Worm (Caenorhabditis elegans): ENCODE results near the gene flp-4.

Gene flp-4

ce11 chrII:10035425-10035824 is 13.2 kb upstream of the flp-4 start:
- no peak for TF ChIP-seq flt-1 (GFP tag; IDR thresholded peaks at IDR 0.05)
- TF ChIP-seq cog-1 (tag; optimal IDR thresholded peaks at IDR 0.05) = no peak
- no peak for TF ChIP-seq ref-1 (GFP tag; conservative IDR thresholded peaks at IDR 0.05)
- no peak for TF ChIP-seq ztf-23 (GFP tag; IDR thresholded peaks at IDR 0.05)
- TF ChIP-seq klf-2 (GFP tag; conservative IDR thresholded peaks at IDR 0.05) = no peak
- no peak for TF ChIP-seq med-1 (GFP tag; optimal IDR thresholded peaks at IDR 0.05; ENCODE audit: insufficient read depth)
- no peak for TF ChIP-seq tab-1 (GFP tag; IDR thresholded peaks at IDR 0.05)
- no peak for TF ChIP-seq ztf-29 (GFP tag; IDR thresholded peaks at IDR 0.05)
- TF ChIP-seq T22C8.4 (GFP tag; IDR thresholded peaks at IDR 0.05) = no peak

ce11 chrII:10039799-10040198 is 8.9 kb upstream of the flp-4 start, which contains the start of gene let-268:
TSS of gene let-268 (minus strand) at chrII:10039980.
- no peak for TF ChIP-seq flt-1 (GFP tag; IDR thresholded peaks at IDR 0.05)
- TF ChIP-seq klf-2 (GFP tag; conservative IDR thresholded peaks at IDR 0.05) = no peak
- no peak for TF ChIP-seq ztf-23 (GFP tag; IDR thresholded peaks at IDR 0.05)
- no peak for TF ChIP-seq ref-1 (GFP tag; conservative IDR thresholded peaks at IDR 0.05)

DNA sequence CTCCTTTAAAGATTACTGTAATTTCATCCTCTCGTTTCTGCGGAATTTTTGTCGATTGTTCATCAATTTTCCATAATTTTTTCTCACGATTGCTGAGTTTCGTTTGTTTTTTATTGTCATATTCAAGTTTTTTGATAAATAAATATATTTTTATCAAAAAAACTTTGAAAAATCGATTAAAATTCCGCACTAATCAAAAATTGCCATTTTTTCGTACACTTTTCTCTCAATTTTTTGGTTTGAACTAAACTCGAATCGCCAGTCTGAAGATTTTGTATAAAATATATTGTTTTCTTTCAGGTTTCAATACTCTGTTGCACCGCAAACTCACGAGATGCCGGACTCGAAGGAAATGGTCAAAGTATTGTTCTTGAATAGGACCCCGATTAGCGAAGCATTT is 7.8 kb upstream of the flp-4 start, which contains the start of gene ogr-2:
TSS of gene ogr-2 (plus strand) at position 301 of the 400 bp plus-strand sequence.
- TF ChIP-seq tab-1 (GFP tag; IDR thresholded peaks at IDR 0.05) (no peak), klf-2 (GFP tag; conservative IDR thresholded peaks at IDR 0.05) (no peak), ztf-23 (GFP tag; IDR thresholded peaks at IDR 0.05) (no peak), cog-1 (tag; optimal IDR thresholded peaks at IDR 0.05) (no peak), flt-1 (GFP tag; IDR thresholded peaks at IDR 0.05) (no peak), ztf-29 (GFP tag; IDR thresholded peaks at IDR 0.05) (no peak), ref-1 (GFP tag; conservative IDR thresholded peaks at IDR 0.05) (no peak), T22C8.4 (GFP tag; IDR thresholded peaks at IDR 0.05) (no peak), med-1 (GFP tag; optimal IDR thresholded peaks at IDR 0.05; ENCODE audit: insufficient read depth) (no peak)

ce11 chrII:10044961-10045360 is 3.7 kb upstream of the flp-4 start, which contains the start of the genes F52H3.11 and bath-38:
TSS of gene F52H3.11 (minus strand) at chrII:10045163.
TSS of gene bath-38 (minus strand) at chrII:10045270.
- TF ChIP-seq ztf-29 (GFP tag; IDR thresholded peaks at IDR 0.05) = no peak
- no peak for TF ChIP-seq flt-1 (GFP tag; IDR thresholded peaks at IDR 0.05)
- TF ChIP-seq cog-1 (tag; optimal IDR thresholded peaks at IDR 0.05) = no peak
- no peak for TF ChIP-seq med-1 (GFP tag; optimal IDR thresholded peaks at IDR 0.05; ENCODE audit: insufficient read depth)
- TF ChIP-seq tab-1 (GFP tag; IDR thresholded peaks at IDR 0.05) = no peak
- no peak for TF ChIP-seq ztf-23 (GFP tag; IDR thresholded peaks at IDR 0.05)
- TF ChIP-seq ref-1 (GFP tag; conservative IDR thresholded peaks at IDR 0.05) = no peak
- TF ChIP-seq T22C8.4 (GFP tag; IDR thresholded peaks at IDR 0.05) = no peak
- TF ChIP-seq klf-2 (GFP tag; conservative IDR thresholded peaks at IDR 0.05) = no peak

ce11 chrII:10045670-10046069 is 3.0 kb upstream of the flp-4 start:
- TF ChIP-seq tab-1 (GFP tag; IDR thresholded peaks at IDR 0.05) = no peak
- TF ChIP-seq klf-2 (GFP tag; conservative IDR thresholded peaks at IDR 0.05) = no peak
- no peak for TF ChIP-seq ztf-29 (GFP tag; IDR thresholded peaks at IDR 0.05)
- no peak for TF ChIP-seq cog-1 (tag; optimal IDR thresholded peaks at IDR 0.05)
- TF ChIP-seq T22C8.4 (GFP tag; IDR thresholded peaks at IDR 0.05) = no peak
- TF ChIP-seq ref-1 (GFP tag; conservative IDR thresholded peaks at IDR 0.05) = no peak
- TF ChIP-seq flt-1 (GFP tag; IDR thresholded peaks at IDR 0.05) = no peak

DNA sequence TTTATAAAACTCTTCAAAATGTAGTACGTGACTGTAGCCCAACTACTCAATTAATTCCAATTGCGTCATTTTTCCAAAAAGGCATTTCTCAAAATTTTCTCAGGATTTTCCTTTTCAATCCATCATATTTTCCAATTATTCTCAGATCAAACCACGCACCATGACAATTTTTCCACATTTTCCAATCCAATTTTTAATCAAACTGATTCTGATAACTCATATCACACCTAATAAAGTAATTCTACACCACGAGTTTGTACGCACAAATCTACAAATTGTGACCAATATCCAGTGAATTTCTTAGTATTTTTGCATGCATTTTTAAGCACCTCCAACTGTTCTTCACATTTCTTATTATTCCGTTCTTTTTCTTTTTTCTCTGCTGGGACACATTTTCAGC is 2.8 kb downstream of the flp-4 start:
- TF ChIP-seq ref-1 (GFP tag; conservative IDR thresholded peaks at IDR 0.05) = no peak
- no peak for TF ChIP-seq klf-2 (GFP tag; conservative IDR thresholded peaks at IDR 0.05)
- no peak for TF ChIP-seq flt-1 (GFP tag; IDR thresholded peaks at IDR 0.05)
- TF ChIP-seq T22C8.4 (GFP tag; IDR thresholded peaks at IDR 0.05) = no peak
- TF ChIP-seq tab-1 (GFP tag; IDR thresholded peaks at IDR 0.05) = no peak
- TF ChIP-seq cog-1 (tag; optimal IDR thresholded peaks at IDR 0.05) = no peak
- no peak for TF ChIP-seq ztf-29 (GFP tag; IDR thresholded peaks at IDR 0.05)
- TF ChIP-seq ztf-23 (GFP tag; IDR thresholded peaks at IDR 0.05) = no peak
- TF ChIP-seq med-1 (GFP tag; optimal IDR thresholded peaks at IDR 0.05; ENCODE audit: insufficient read depth) = no peak

DNA sequence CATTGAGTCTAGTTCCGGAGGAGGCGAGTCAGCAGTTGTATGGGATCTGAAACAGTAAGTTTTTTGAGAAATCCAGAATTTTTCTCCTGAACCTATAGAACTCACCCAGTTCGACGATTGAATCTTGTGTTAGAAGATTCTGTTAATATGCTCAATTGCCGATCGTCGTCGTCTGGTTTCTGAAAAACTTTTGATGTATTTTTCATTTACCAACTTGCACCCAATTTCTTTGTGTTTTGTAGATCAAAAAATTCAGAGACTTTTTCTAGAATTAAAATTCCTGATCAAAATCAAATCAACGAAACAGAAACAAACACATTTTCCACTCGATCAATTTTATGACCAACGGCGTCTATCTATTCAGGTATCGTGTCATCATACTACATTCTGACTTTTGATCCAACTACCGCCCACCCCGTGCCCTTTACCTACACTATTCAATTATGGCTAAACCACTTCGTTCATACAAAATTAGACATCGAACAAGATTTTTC is 7.9 kb downstream of the flp-4 start, which contains the start of gene C18D1.2:
TSS of gene C18D1.2 (plus strand) at position 444 of the 494 bp plus-strand sequence.
- TF ChIP-seq T22C8.4 (GFP tag; IDR thresholded peaks at IDR 0.05) (no peak), flt-1 (GFP tag; IDR thresholded peaks at IDR 0.05) (no peak), tab-1 (GFP tag; IDR thresholded peaks at IDR 0.05) (no peak), ztf-29 (GFP tag; IDR thresholded peaks at IDR 0.05) (no peak), med-1 (GFP tag; optimal IDR thresholded peaks at IDR 0.05; ENCODE audit: insufficient read depth) (no peak), klf-2 (GFP tag; conservative IDR thresholded peaks at IDR 0.05) (no peak), cog-1 (tag; optimal IDR thresholded peaks at IDR 0.05) (no peak), ref-1 (GFP tag; conservative IDR thresholded peaks at IDR 0.05) (no peak), ztf-23 (GFP tag; IDR thresholded peaks at IDR 0.05) (no peak)

DNA sequence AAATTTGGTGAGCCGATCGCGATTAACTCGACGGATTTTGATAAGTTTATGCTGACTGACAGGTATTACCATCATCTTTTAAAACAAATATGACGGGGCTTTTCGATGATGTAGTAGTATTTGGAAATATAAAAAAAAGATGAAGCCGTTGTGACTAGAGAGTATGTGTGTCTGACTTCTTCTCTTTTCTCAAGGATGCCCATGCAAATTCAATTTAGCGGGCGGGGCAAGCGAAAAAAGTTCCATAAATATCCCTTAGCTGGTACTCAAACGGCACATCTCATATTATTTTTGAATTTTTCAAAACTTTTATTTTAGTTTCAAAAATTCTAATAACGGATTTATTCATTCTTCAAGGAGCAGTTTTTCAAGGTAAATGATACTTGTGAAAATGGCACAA is 11.8 kb downstream of the flp-4 start, which contains the start of gene stg-1:
TSS of gene stg-1 (minus strand) at position 153 of the 400 bp plus-strand sequence.
- TF ChIP-seq cog-1 (tag; optimal IDR thresholded peaks at IDR 0.05) (no peak), med-1 (GFP tag; optimal IDR thresholded peaks at IDR 0.05; ENCODE audit: insufficient read depth) (no peak), ref-1 (GFP tag; conservative IDR thresholded peaks at IDR 0.05) (no peak), ztf-29 (GFP tag; IDR thresholded peaks at IDR 0.05) (no peak), ztf-23 (GFP tag; IDR thresholded peaks at IDR 0.05) (no peak), flt-1 (GFP tag; IDR thresholded peaks at IDR 0.05) (no peak), klf-2 (GFP tag; conservative IDR thresholded peaks at IDR 0.05) (no peak), T22C8.4 (GFP tag; IDR thresholded peaks at IDR 0.05) (no peak), tab-1 (GFP tag; IDR thresholded peaks at IDR 0.05) (no peak)

ce11 chrII:10065472-10065871 is 16.8 kb downstream of the flp-4 start:
- TF ChIP-seq med-1 (GFP tag; optimal IDR thresholded peaks at IDR 0.05; ENCODE audit: insufficient read depth) = no peak
- TF ChIP-seq T22C8.4 (GFP tag; IDR thresholded peaks at IDR 0.05) = no peak
- TF ChIP-seq cog-1 (tag; optimal IDR thresholded peaks at IDR 0.05) = peak; percentile 41
- no peak for TF ChIP-seq klf-2 (GFP tag; conservative IDR thresholded peaks at IDR 0.05)
- TF ChIP-seq ztf-23 (GFP tag; IDR thresholded peaks at IDR 0.05) = peak; percentile 46; the same call in 1 of the 2 replicates
- no peak for TF ChIP-seq ref-1 (GFP tag; conservative IDR thresholded peaks at IDR 0.05)
- peak; percentile 36; the same call in 1 of the 2 replicates for TF ChIP-seq tab-1 (GFP tag; IDR thresholded peaks at IDR 0.05)
- TF ChIP-seq ztf-29 (GFP tag; IDR thresholded peaks at IDR 0.05) = 0 out of 2 replicates have a peak, but pooled peaks have one; percentile 22
- peak; percentile 69; the same call in 1 of the 2 replicates for TF ChIP-seq flt-1 (GFP tag; IDR thresholded peaks at IDR 0.05)
